Worm (Caenorhabditis elegans) whole organism, young adult: ENCODE measurements around the gene aptf-4.

Experiments
- F55B11.4 ChIP-seq: sonication (generic microtip); optimal IDR thresholded peaks from 2 replicates; lab custom pipeline; 2016; ENCODE audit warnings: missing compliant biosample characterization, missing genetic modification characterization, borderline replicate concordance; ENCODE audit not compliant: insufficient read depth
- F57C9.4 ChIP-seq: sonication (generic microtip); optimal IDR thresholded peaks from 2 replicates; lab custom pipeline; 2017; ENCODE audit warnings: mild to moderate bottlenecking, missing genetic modification characterization, missing compliant biosample characterization
- Y53F4B.3 ChIP-seq: fragments of 200-800 bp; sonication (Bioruptor generic); IDR thresholded peaks from 2 replicates; pipeline ENCODE4 v1.3.6; 2022; ENCODE audit warnings: missing genetic modification reagents, missing genetic modification characterization, missing compliant biosample characterization
- ama-1 ChIP-seq, 3 experiments: fragments of 150-350 bp in 1 of 3; sonication (generic microtip) in 2 of 3; optimal IDR thresholded peaks; 2 replicates each; lab custom pipeline; 2014 to 2018; ENCODE audit warnings: missing biosample characterization in 2 of 3, missing genetic modification characterization in 2 of 3, missing genetic modification reagents in 2 of 3
- cebp-2 ChIP-seq: fragments of 200-800 bp; sonication (Bioruptor generic); IDR thresholded peaks from 2 replicates; pipeline ENCODE4 v1.3.6; 2022; ENCODE audit warnings: missing genetic modification characterization, missing compliant biosample characterization
- efl-1 ChIP-seq: fragments of 150-350 bp; optimal IDR thresholded peaks from 2 replicates; lab custom pipeline; 2014; ENCODE audit warnings: missing biosample characterization, missing genetic modification reagents, missing genetic modification characterization
- egl-18 ChIP-seq: fragments of 200-800 bp; sonication (Bioruptor generic); IDR thresholded peaks from 2 replicates; pipeline ENCODE4 v1.3.6; 2022; ENCODE audit warnings: missing genetic modification reagents, missing genetic modification characterization, missing compliant biosample characterization
- lin-35 ChIP-seq, 3 experiments: fragments of 150-350 bp in 2 of 3; sonication (generic microtip) in 1 of 3; optimal IDR thresholded peaks; 2 replicates each; lab custom pipeline; 2014 to 2018; ENCODE audit warnings: missing biosample characterization in 3 of 3, missing genetic modification characterization in 3 of 3, missing genetic modification reagents in 3 of 3
- lsl-1 ChIP-seq: fragments of 200-800 bp; sonication (Bioruptor generic); optimal IDR thresholded peaks from 2 replicates; lab custom pipeline; 2018; ENCODE audit warnings: mild to moderate bottlenecking, missing genetic modification characterization, moderate library complexity, missing compliant biosample characterization
- unc-130 ChIP-seq: sonication (generic microtip); optimal IDR thresholded peaks from 2 replicates; lab custom pipeline; 2016; ENCODE audit warnings: missing genetic modification reagents, missing genetic modification characterization, missing compliant biosample characterization
- unc-62 ChIP-seq: fragments of 150-350 bp; optimal IDR thresholded peaks from 2 replicates; lab custom pipeline; 2014; ENCODE audit warnings: missing biosample characterization, missing genetic modification reagents, missing genetic modification characterization

DNA sequence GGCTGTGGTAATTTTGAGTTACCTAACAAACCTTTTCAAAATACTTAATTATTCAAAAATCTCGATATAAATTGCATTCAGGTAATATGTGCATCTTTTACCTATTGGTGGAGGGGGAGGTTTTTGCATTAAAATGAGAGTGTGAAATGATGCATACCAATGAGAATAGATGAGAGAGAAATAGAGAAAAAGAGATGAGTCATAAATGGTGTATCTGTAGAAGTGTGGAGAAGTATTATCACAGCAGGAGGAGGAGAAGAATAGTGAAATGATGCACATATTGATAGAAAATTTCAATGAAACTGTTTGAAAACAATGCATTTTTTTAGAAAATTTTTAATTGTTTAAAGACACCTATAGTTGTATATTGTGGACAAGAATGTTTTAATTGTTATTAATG, 49.7 kb downstream of the aptf-4 start:
- no peak for TF ChIP-seq ama-1 (optimal IDR thresholded peaks at IDR 0.05; lab: Kevin White, UChicago)
- no peak for TF ChIP-seq ama-1 (GFP tag; optimal IDR thresholded peaks at IDR 0.05; lab: Kevin White, UChicago)
- no peak for TF ChIP-seq unc-62 (GFP tag; lab: Kevin White, UChicago)
- no peak for TF ChIP-seq Y53F4B.3
- no peak for TF ChIP-seq lin-35 (GFP tag; optimal IDR thresholded peaks at IDR 0.05; lab: Kevin White, UChicago)
- no peak for TF ChIP-seq F57C9.4 (tag; lab: Kevin White, UChicago)
- no peak for TF ChIP-seq efl-1
- no peak for TF ChIP-seq egl-18 (GFP tag; lab: Robert Waterston, UW)
- TF ChIP-seq cebp-2 (GFP tag; lab: Robert Waterston, UW) = no peak
- no peak for TF ChIP-seq lsl-1 (GFP tag; lab: Kevin White, UChicago)
- TF ChIP-seq unc-130 = no peak
- TF ChIP-seq F55B11.4 (tag; lab: Kevin White, UChicago) = no peak
